Fruit fly (Drosophila melanogaster) whole organism, embryonic: Measurements from ENCODE around the gene CG15818.

Source experiments
- Ada2b ChIP-seq: fragments of 200-800 bp; sonication (Bioruptor generic); IDR thresholded peaks from 2 replicates; pipeline ENCODE4 v1.3.6; 2022; ENCODE audit warnings: missing biosample characterization, missing genetic modification characterization
- Atf-2 ChIP-seq: fragments of 200-800 bp; sonication (Bioruptor generic); optimal IDR thresholded peaks from 2 replicates; lab custom pipeline; 2016; ENCODE audit warnings: missing biosample characterization, missing genetic modification characterization
- CG10321 ChIP-seq: fragments of 200-800 bp; sonication (Bioruptor generic); IDR thresholded peaks from 2 replicates; pipeline ENCODE4 v1.3.6; 2022; ENCODE audit warnings: missing biosample characterization, missing genetic modification characterization
- CG11695 ChIP-seq: fragments of 200-800 bp; sonication (Bioruptor generic); IDR thresholded peaks from 3 replicates; pipeline ENCODE4 v1.3.6; 2022; ENCODE audit warnings: missing biosample characterization, missing genetic modification characterization
- CG12769 ChIP-seq: fragments of 200-800 bp; sonication (Bioruptor generic); optimal IDR thresholded peaks from 2 replicates; lab custom pipeline; 2019; ENCODE audit warnings: missing biosample characterization, mild to moderate bottlenecking, missing genetic modification characterization, moderate library complexity
- CG14441 ChIP-seq: fragments of 200-800 bp; sonication (Bioruptor generic); IDR thresholded peaks from 2 replicates; pipeline ENCODE4 v1.3.6; 2022; ENCODE audit warnings: missing biosample characterization, missing genetic modification characterization
- CG14667 ChIP-seq: fragments of 200-800 bp; sonication (Bioruptor generic); IDR thresholded peaks from 2 replicates; pipeline ENCODE4 v1.3.6; 2022; ENCODE audit warnings: missing biosample characterization, missing genetic modification characterization
- CG14965 ChIP-seq: fragments of 200-800 bp; sonication (Bioruptor generic); optimal IDR thresholded peaks from 2 replicates; lab custom pipeline; 2016; ENCODE audit warnings: missing biosample characterization, missing genetic modification characterization, borderline replicate concordance
- CG15073 ChIP-seq: fragments of 200-800 bp; sonication (Bioruptor generic); optimal IDR thresholded peaks from 2 replicates; lab custom pipeline; 2016; ENCODE audit warnings: missing biosample characterization, missing genetic modification characterization
- CG1647 ChIP-seq: fragments of 200-800 bp; sonication (Bioruptor generic); optimal IDR thresholded peaks from 3 replicates; lab custom pipeline; 2016; ENCODE audit warnings: missing biosample characterization, missing genetic modification characterization
- CG17186 ChIP-seq: fragments of 200-800 bp; sonication (Bioruptor generic); optimal IDR thresholded peaks from 3 replicates; lab custom pipeline; 2017; ENCODE audit warnings: missing biosample characterization, missing genetic modification reagents, missing genetic modification characterization
- CG1832 ChIP-seq: fragments of 200-800 bp; sonication (Bioruptor generic); optimal IDR thresholded peaks from 2 replicates; lab custom pipeline; 2017; ENCODE audit warnings: missing biosample characterization, mild to moderate bottlenecking, missing genetic modification characterization, inconsistent platforms
- CG2875 ChIP-seq: fragments of 200-800 bp; sonication (Bioruptor generic); optimal IDR thresholded peaks from 2 replicates; lab custom pipeline; 2017; ENCODE audit warnings: missing biosample characterization, mild to moderate bottlenecking, missing genetic modification characterization, missing genetic modification reagents
- CG3065 ChIP-seq: fragments of 200-800 bp; sonication (Bioruptor generic); optimal IDR thresholded peaks from 2 replicates; lab custom pipeline; 2016; ENCODE audit warnings: missing biosample characterization, missing genetic modification characterization
- CG5245 ChIP-seq: fragments of 200-800 bp; sonication (Bioruptor generic); optimal IDR thresholded peaks from 3 replicates; lab custom pipeline; 2016; ENCODE audit warnings: missing biosample characterization, missing genetic modification characterization
- CG6765 ChIP-seq: fragments of 200-800 bp; sonication (Bioruptor generic); optimal IDR thresholded peaks from 3 replicates; lab custom pipeline; 2017; ENCODE audit warnings: missing biosample characterization, mild to moderate bottlenecking, missing genetic modification characterization
- CG8388 ChIP-seq: fragments of 200-800 bp; sonication (Bioruptor generic); optimal IDR thresholded peaks from 2 replicates; lab custom pipeline; 2019; ENCODE audit warnings: missing biosample characterization, mild to moderate bottlenecking, missing genetic modification characterization, moderate library complexity
- CG8944 ChIP-seq: fragments of 200-800 bp; sonication (Bioruptor generic); optimal IDR thresholded peaks from 3 replicates; lab custom pipeline; 2016; ENCODE audit warnings: missing biosample characterization, missing genetic modification characterization
- CG9609 ChIP-seq: fragments of 200-800 bp; sonication (Bioruptor generic); optimal IDR thresholded peaks from 3 replicates; lab custom pipeline; 2016; ENCODE audit warnings: missing biosample characterization, missing genetic modification characterization
- CG9727 ChIP-seq: fragments of 200-800 bp; sonication (Bioruptor generic); optimal IDR thresholded peaks from 3 replicates; lab custom pipeline; 2017; ENCODE audit warnings: missing biosample characterization, mild to moderate bottlenecking, missing genetic modification characterization
- CG9817 ChIP-seq: fragments of 200-800 bp; sonication (Bioruptor generic); optimal IDR thresholded peaks from 2 replicates; lab custom pipeline; 2018; ENCODE audit warnings: missing biosample characterization, mild to moderate bottlenecking, missing genetic modification characterization, moderate library complexity
- Camta ChIP-seq: fragments of 200-800 bp; sonication (Bioruptor generic); optimal IDR thresholded peaks from 2 replicates; lab custom pipeline; 2016; ENCODE audit warnings: missing biosample characterization, missing genetic modification characterization
- Dbx ChIP-seq: fragments of 200-800 bp; sonication (Bioruptor generic); IDR thresholded peaks from 3 replicates; pipeline ENCODE4 v1.3.6; 2022; ENCODE audit warnings: missing biosample characterization, missing genetic modification characterization
- Gug ChIP-seq: fragments of 200-800 bp; sonication (Bioruptor generic); IDR thresholded peaks from 4 replicates; pipeline ENCODE4 v1.3.6; 2022; ENCODE audit warnings: missing biosample characterization, missing genetic modification characterization
- Hmx ChIP-seq: fragments of 200-800 bp; sonication (Bioruptor generic); optimal IDR thresholded peaks from 2 replicates; lab custom pipeline; 2016; ENCODE audit warnings: missing biosample characterization, missing genetic modification characterization
- Hr3 ChIP-seq: fragments of 200-800 bp; sonication (Bioruptor generic); optimal IDR thresholded peaks from 3 replicates; lab custom pipeline; 2016; ENCODE audit warnings: missing biosample characterization, missing genetic modification characterization
- Med ChIP-seq: fragments of 200-800 bp; sonication (Bioruptor generic); peaks from one replicate; lab custom pipeline; 2016; ENCODE audit warnings: missing biosample characterization, missing genetic modification characterization, mild to moderate bottlenecking, inconsistent platforms, moderate library complexity
- NFAT ChIP-seq: fragments of 200-800 bp; sonication (Bioruptor generic); IDR thresholded peaks from 2 replicates; pipeline ENCODE4 v1.3.6; 2022; ENCODE audit warnings: missing biosample characterization, missing genetic modification characterization
- Oaz ChIP-seq: fragments of 200-800 bp; sonication (Bioruptor generic); IDR thresholded peaks from 2 replicates; pipeline ENCODE4 v1.3.6; 2022; ENCODE audit warnings: missing biosample characterization, missing genetic modification characterization
- Pdp1 ChIP-seq, 2 experiments: fragments of 200-800 bp; sonication (Bioruptor generic); optimal IDR thresholded peaks; 3 replicates each; lab custom pipeline; 2016; ENCODE audit warnings: missing biosample characterization in 2 of 2, missing genetic modification characterization in 2 of 2, mild to moderate bottlenecking in 1 of 2, moderate library complexity in 1 of 2
- Rx ChIP-seq: fragments of 200-800 bp; sonication (Bioruptor generic); IDR thresholded peaks from 2 replicates; pipeline ENCODE4 v1.3.6; 2022; ENCODE audit warnings: missing biosample characterization, missing genetic modification characterization
- Scr ChIP-seq: fragments of 200-800 bp; sonication (Bioruptor generic); IDR thresholded peaks from 2 replicates; pipeline ENCODE4 v1.3.6; 2022; ENCODE audit warnings: missing biosample characterization, missing genetic modification characterization; ENCODE audit not compliant: partially characterized antibody
- Sox102F ChIP-seq: fragments of 200-800 bp; sonication (Bioruptor generic); optimal IDR thresholded peaks from 2 replicates; lab custom pipeline; 2018; ENCODE audit warnings: missing biosample characterization, mild to moderate bottlenecking, missing genetic modification characterization, moderate library complexity
- Sry-β ChIP-seq: fragments of 200-800 bp; sonication (Bioruptor generic); optimal IDR thresholded peaks from 2 replicates; lab custom pipeline; 2018; ENCODE audit warnings: missing biosample characterization, mild to moderate bottlenecking, missing genetic modification characterization, moderate library complexity
- TFAM ChIP-seq: fragments of 200-800 bp; sonication (Bioruptor generic); optimal IDR thresholded peaks from 2 replicates; lab custom pipeline; 2017; ENCODE audit warnings: missing biosample characterization, missing genetic modification characterization, inconsistent platforms
- Xrp1 ChIP-seq: fragments of 200-800 bp; sonication (Bioruptor generic); IDR thresholded peaks from 2 replicates; pipeline ENCODE4 v1.3.6; 2022; ENCODE audit warnings: missing biosample characterization, missing genetic modification characterization
- ash1 ChIP-seq: fragments of 200-800 bp; sonication (Bioruptor generic); optimal IDR thresholded peaks from 2 replicates; lab custom pipeline; 2018; ENCODE audit warnings: missing biosample characterization, mild to moderate bottlenecking, missing genetic modification characterization
- bbx ChIP-seq: fragments of 200-800 bp; sonication (Bioruptor generic); IDR thresholded peaks from 2 replicates; pipeline ENCODE4 v1.3.6; 2022; ENCODE audit warnings: missing biosample characterization, missing genetic modification characterization; ENCODE audit not compliant: partially characterized antibody
- cg ChIP-seq: fragments of 200-800 bp; sonication (Bioruptor generic); optimal IDR thresholded peaks from 3 replicates; lab custom pipeline; 2019; ENCODE audit warnings: missing biosample characterization, mild to moderate bottlenecking, missing genetic modification characterization, moderate library complexity
- ci ChIP-seq: fragments of 200-800 bp; sonication (Bioruptor generic); IDR thresholded peaks from 3 replicates; pipeline ENCODE4 v1.3.6; 2022; ENCODE audit warnings: missing biosample characterization, missing genetic modification characterization
- exex ChIP-seq: fragments of 200-800 bp; sonication (Bioruptor generic); optimal IDR thresholded peaks from 4 replicates; lab custom pipeline; 2018; ENCODE audit warnings: missing biosample characterization, mild to moderate bottlenecking, missing genetic modification characterization, moderate library complexity
- fru ChIP-seq: fragments of >200 bp; optimal IDR thresholded peaks from 2 replicates; lab custom pipeline; 2017
- hth ChIP-seq: fragments of >200 bp; optimal IDR thresholded peaks from 2 replicates; lab custom pipeline; 2017; ENCODE audit warnings: inconsistent platforms
- lab ChIP-seq: fragments of 200-800 bp; sonication (Bioruptor generic); optimal IDR thresholded peaks from 3 replicates; lab custom pipeline; 2017; ENCODE audit warnings: missing biosample characterization, missing genetic modification characterization, mild to moderate bottlenecking, moderate library complexity, missing genetic modification reagents
- lilli ChIP-seq: fragments of 200-800 bp; sonication (Bioruptor generic); optimal IDR thresholded peaks from 3 replicates; lab custom pipeline; 2016; ENCODE audit warnings: missing biosample characterization, missing genetic modification characterization
- lola ChIP-seq, 3 experiments: fragments of >200 bp in 2 of 3; fragments of 200-800 bp in 1 of 3; sonication (Bioruptor generic) in 1 of 3; optimal IDR thresholded peaks; 2 replicates each; lab custom pipeline; 2017 to 2019; ENCODE audit warnings: missing biosample characterization in 3 of 3, missing genetic modification characterization in 3 of 3, mild to moderate bottlenecking in 1 of 3, moderate library complexity in 1 of 3
- nerfin-2 ChIP-seq: fragments of 200-800 bp; sonication (Bioruptor generic); IDR thresholded peaks from 2 replicates; pipeline ENCODE4 v1.3.6; 2022; ENCODE audit warnings: missing biosample characterization, missing genetic modification characterization; ENCODE audit not compliant: partially characterized antibody
- pnt ChIP-seq: fragments of 200-800 bp; sonication (Bioruptor generic); optimal IDR thresholded peaks from 3 replicates; lab custom pipeline; 2016; ENCODE audit warnings: missing biosample characterization, missing genetic modification characterization
- row ChIP-seq: fragments of 200-800 bp; sonication (Bioruptor generic); IDR thresholded peaks from 3 replicates; pipeline ENCODE4 v1.3.6; 2022; ENCODE audit warnings: missing biosample characterization, missing genetic modification characterization
- sens ChIP-seq: fragments of 200-800 bp; sonication (Bioruptor generic); peaks from one replicate; lab custom pipeline; 2016; ENCODE audit warnings: missing biosample characterization, missing genetic modification characterization
- sima ChIP-seq: fragments of 200-800 bp; sonication (Bioruptor generic); optimal IDR thresholded peaks from 2 replicates; lab custom pipeline; 2016; ENCODE audit warnings: missing biosample characterization, missing genetic modification characterization
- stc ChIP-seq: fragments of 200-800 bp; sonication (Bioruptor generic); IDR thresholded peaks from 2 replicates; pipeline ENCODE4 v1.3.6; 2022; ENCODE audit warnings: missing biosample characterization, missing genetic modification characterization
- wor ChIP-seq: fragments of 200-800 bp; sonication (Bioruptor generic); IDR thresholded peaks from 2 replicates; pipeline ENCODE4 v1.3.6; 2022; ENCODE audit warnings: missing biosample characterization, missing genetic modification characterization

The CG15818 gene

DNA sequence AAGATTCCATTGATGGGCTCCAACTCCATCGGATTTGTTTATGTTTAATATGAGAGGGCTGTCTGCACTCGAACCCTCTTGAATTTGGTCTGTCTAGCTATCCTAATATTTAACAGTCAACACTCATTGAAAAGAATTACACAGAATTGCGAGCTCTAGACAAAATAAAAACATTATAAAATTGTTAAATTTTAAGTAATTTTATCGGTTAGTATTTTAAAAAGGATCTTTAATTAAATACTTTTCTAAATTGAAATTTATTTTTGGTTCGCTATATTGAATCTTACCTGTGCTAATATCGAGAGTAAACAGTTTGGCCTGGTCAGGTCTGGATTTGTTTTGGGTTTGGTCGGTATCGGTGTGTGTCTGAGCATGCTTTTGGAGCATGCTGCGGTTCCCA is 9.1 kb upstream of the CG15818 start (continued):
- TF ChIP-seq lola (GFP tag; optimal IDR thresholded peaks at IDR 0.05; lab: Kevin White, UChicago) (peak in 1 of 3 experiments; percentile 43), sens (GFP tag; lab: Kevin White, UChicago) (peak; percentile 91), Gug (GFP tag; lab: Robert Waterston, UW) (0 out of 4 replicates have a peak, but pooled peaks have one; percentile 30), Scr (GFP tag; lab: Robert Waterston, UW) (no peak), CG8944 (GFP tag; lab: Kevin White, UChicago) (peak; percentile 22), wor (GFP tag; lab: Robert Waterston, UW) (peak; percentile 61), CG8388 (GFP tag; lab: Kevin White, UChicago) (peak; percentile 67), stc (peak; percentile 78), lilli (peak; percentile 66), fru (lab: Kevin White, UChicago) (no peak), cg (GFP tag; lab: Kevin White, UChicago) (no peak), CG1647 (GFP tag; lab: Kevin White, UChicago) (peak; percentile 15), CG17186 (GFP tag; lab: Kevin White, UChicago) (no peak), CG14441 (GFP tag; lab: Robert Waterston, UW) (peak; percentile 78), ash1 (GFP tag; lab: Kevin White, UChicago) (no peak), CG3065 (GFP tag; lab: Kevin White, UChicago) (no peak), CG1832 (GFP tag; lab: Kevin White, UChicago) (no peak), NFAT (GFP tag; lab: Robert Waterston, UW) (peak; percentile 51), pnt (no peak), CG11695 (GFP tag; lab: Robert Waterston, UW) (peak; percentile 65; the same call in 2 of the 3 replicates), Rx (GFP tag; lab: Robert Waterston, UW) (no peak), CG9727 (GFP tag; lab: Kevin White, UChicago) (peak; percentile 71), CG5245 (GFP tag; lab: Kevin White, UChicago) (peak; percentile 23), bbx (GFP tag; lab: Robert Waterston, UW) (no peak), CG6765 (GFP tag; lab: Kevin White, UChicago) (peak; percentile 13), lab (GFP tag; lab: Kevin White, UChicago) (peak; percentile 78), CG14667 (peak; percentile 64), TFAM (GFP tag; lab: Kevin White, UChicago) (no peak), CG15073 (GFP tag; lab: Kevin White, UChicago) (no peak), CG2875 (GFP tag; lab: Kevin White, UChicago) (no peak), Sox102F (GFP tag; lab: Kevin White, UChicago) (peak; percentile 86), ci (GFP tag; lab: Robert Waterston, UW) (peak; percentile 81), exex (tag; lab: Kevin White, UChicago) (peak; percentile 28), Oaz (GFP tag; lab: Robert Waterston, UW) (peak; percentile 58), sima (GFP tag; lab: Kevin White, UChicago) (no peak), Camta (GFP tag; lab: Kevin White, UChicago) (peak; percentile 16), Sry-β (GFP tag; lab: Kevin White, UChicago) (no peak), Hmx (GFP tag; lab: Kevin White, UChicago) (peak; percentile 4), Dbx (peak; percentile 82), Ada2b (peak; percentile 88), row (GFP tag; lab: Robert Waterston, UW) (peak; percentile 87), hth (no peak)

DNA sequence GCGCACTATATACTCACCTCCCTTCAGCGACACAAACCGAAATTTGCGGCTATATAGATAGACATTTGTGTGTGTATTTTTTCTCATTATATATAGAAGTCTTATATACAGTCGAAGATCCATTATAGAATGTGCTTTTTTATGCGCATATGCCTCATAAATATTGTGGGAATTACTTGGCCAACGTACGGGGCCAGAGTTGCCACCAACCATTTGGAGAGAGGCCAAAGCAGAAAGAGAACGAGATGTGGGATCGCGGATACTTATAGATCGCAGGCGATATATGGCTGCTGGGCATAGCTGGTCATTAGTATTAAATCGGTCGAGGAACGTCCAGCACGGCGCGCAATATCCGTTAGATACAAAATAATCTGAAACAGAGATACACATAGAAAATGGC is 5.8 kb upstream of the CG15818 start, which contains the start of gene CG5177:
CG5177 (plus strand) TSS at position 305 of the 400 bp plus-strand sequence.
- TF ChIP-seq Hr3 (GFP tag; lab: Kevin White, UChicago) (no peak), CG12769 (tag; lab: Kevin White, UChicago) (peak; percentile 13), CG9609 (no peak), nerfin-2 (GFP tag; lab: Robert Waterston, UW) (no peak), CG14965 (GFP tag; lab: Kevin White, UChicago) (no peak), cg (GFP tag; lab: Kevin White, UChicago) (peak; percentile 20), CG10321 (GFP tag; lab: Robert Waterston, UW) (no peak), Pdp1 (GFP tag; optimal IDR thresholded peaks at IDR 0.05; lab: Kevin White, UChicago) (no peak), Med (GFP tag; lab: Kevin White, UChicago) (peak; percentile 41), CG15073 (GFP tag; lab: Kevin White, UChicago) (no peak), Atf-2 (GFP tag; lab: Kevin White, UChicago) (no peak), Xrp1 (no peak), CG9817 (no peak)
